Fruit fly (Drosophila melanogaster): Measurements from ENCODE around the gene Dhpr.

Dhpr gene

DNA sequence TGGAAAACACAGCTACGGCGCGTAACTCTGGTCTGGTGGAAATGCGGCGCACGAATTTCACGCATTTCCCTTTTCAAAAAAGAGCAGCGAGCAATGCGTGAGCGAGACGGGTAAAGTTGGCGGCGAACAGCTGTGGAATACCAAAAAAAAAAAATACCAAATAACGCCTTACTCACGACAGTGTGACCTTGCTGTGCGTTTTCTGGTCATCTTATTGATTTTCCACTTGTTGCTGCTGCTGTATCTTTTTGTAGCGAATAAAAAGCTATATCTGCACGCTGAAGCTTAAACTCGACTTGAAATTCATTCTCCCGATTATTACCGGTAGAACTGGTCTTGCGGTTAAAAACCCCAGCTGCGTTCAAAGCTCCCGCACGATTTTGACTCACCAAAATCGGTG lies at the start of gene Dhpr, which contains the start of gene bol:
Dhpr (plus strand) TSS at position 212 of the 400 bp plus-strand sequence.
bol (minus strand) TSS at position 57 of the 400 bp plus-strand sequence.
- TF ChIP-seq EcR (GFP tag; optimal IDR thresholded peaks at IDR 0.05) = peak; percentile 65
- no peak for TF ChIP-seq CG15710 (tag; optimal IDR thresholded peaks at IDR 0.05)
- peak; percentile 37; the same call in 1 of the 2 replicates for TF ChIP-seq Ets98B (GFP tag; IDR thresholded peaks at IDR 0.05)
- TF ChIP-seq D1 (tag; optimal IDR thresholded peaks at IDR 0.05) = no peak
- TF ChIP-seq CG17806 (tag; optimal IDR thresholded peaks at IDR 0.05) = no peak
- no peak for TF ChIP-seq CG8159 (tag; optimal IDR thresholded peaks at IDR 0.05)
- TF ChIP-seq Snoo (tag; optimal IDR thresholded peaks at IDR 0.05) = no peak
- peak; percentile 78 for TF ChIP-seq CG12605 (GFP tag; IDR thresholded peaks at IDR 0.05)
- TF ChIP-seq CG8301 (tag; optimal IDR thresholded peaks at IDR 0.05) = no peak
- TF ChIP-seq CG13204 (GFP tag; optimal IDR thresholded peaks at IDR 0.05) = no peak

dm6 chr3L:9092356-9093103 lies 41.8 kb upstream of the Dhpr start, which contains the start of gene CG32032:
CG32032 (plus strand) TSS chr3L:9093053.
- TF ChIP-seq CG15710 (tag; optimal IDR thresholded peaks at IDR 0.05) (peak; percentile 42), gl (tag; optimal IDR thresholded peaks at IDR 0.05) (no peak), CG32121 (GFP tag; IDR thresholded peaks at IDR 0.05) (peak; percentile 44; the same call in 1 of the 2 replicates), CG12605 (GFP tag; IDR thresholded peaks at IDR 0.05) (no peak), CG8159 (tag; optimal IDR thresholded peaks at IDR 0.05) (peak; percentile 61), CG8301 (tag; optimal IDR thresholded peaks at IDR 0.05) (no peak), CG17806 (tag; optimal IDR thresholded peaks at IDR 0.05) (no peak)

DNA sequence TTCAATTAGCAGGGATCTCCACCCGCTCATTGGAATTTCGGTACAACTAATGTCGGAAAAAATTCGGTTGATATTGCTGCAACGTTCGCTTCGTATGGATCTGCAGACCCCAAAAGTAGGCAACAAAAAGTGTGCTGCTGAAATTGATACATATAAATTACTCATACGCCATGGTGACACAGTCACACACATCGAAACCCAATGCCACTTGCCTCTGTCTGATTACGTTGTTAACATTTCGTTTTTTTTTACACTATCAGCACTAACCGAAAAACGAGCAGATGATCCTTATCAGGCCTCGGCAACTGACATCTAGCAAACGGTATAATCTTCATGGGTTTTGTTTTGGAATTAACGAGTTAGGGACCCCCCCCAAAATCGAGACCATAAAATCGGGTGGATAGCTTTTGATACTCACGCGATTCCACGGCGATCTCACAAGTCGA lies 39.4 kb upstream of the Dhpr start:
- TF ChIP-seq CG4496 (GFP tag; IDR thresholded peaks at IDR 0.05) = no peak
- TF ChIP-seq CG12605 (GFP tag; IDR thresholded peaks at IDR 0.05) = no peak
- no peak for TF ChIP-seq CG32121 (GFP tag; IDR thresholded peaks at IDR 0.05)
- no peak for TF ChIP-seq CG9948 (tag; optimal IDR thresholded peaks at IDR 0.05)
- no peak for TF ChIP-seq CG13204 (GFP tag; optimal IDR thresholded peaks at IDR 0.05)
- TF ChIP-seq Pif1A (GFP tag; optimal IDR thresholded peaks at IDR 0.05) = no peak
- no peak for TF ChIP-seq rn (GFP tag; IDR thresholded peaks at IDR 0.05)
- no peak for TF ChIP-seq CG8301 (tag; optimal IDR thresholded peaks at IDR 0.05)
- no peak for TF ChIP-seq CG34367 (tag; optimal IDR thresholded peaks at IDR 0.05)
- TF ChIP-seq Pif1B (GFP tag; optimal IDR thresholded peaks at IDR 0.05) = no peak
- no peak for TF ChIP-seq CG17806 (tag; optimal IDR thresholded peaks at IDR 0.05)
- no peak for TF ChIP-seq D1 (tag; optimal IDR thresholded peaks at IDR 0.05)
- TF ChIP-seq Ets98B (GFP tag; IDR thresholded peaks at IDR 0.05) = no peak
- TF ChIP-seq CG10348 (GFP tag; IDR thresholded peaks at IDR 0.05) = no peak
- TF ChIP-seq gl (tag; optimal IDR thresholded peaks at IDR 0.05) = no peak
- no peak for TF ChIP-seq Snoo (tag; optimal IDR thresholded peaks at IDR 0.05)
- no peak for TF ChIP-seq CG8159 (tag; optimal IDR thresholded peaks at IDR 0.05)
- TF ChIP-seq EcR (GFP tag; optimal IDR thresholded peaks at IDR 0.05) = no peak

DNA sequence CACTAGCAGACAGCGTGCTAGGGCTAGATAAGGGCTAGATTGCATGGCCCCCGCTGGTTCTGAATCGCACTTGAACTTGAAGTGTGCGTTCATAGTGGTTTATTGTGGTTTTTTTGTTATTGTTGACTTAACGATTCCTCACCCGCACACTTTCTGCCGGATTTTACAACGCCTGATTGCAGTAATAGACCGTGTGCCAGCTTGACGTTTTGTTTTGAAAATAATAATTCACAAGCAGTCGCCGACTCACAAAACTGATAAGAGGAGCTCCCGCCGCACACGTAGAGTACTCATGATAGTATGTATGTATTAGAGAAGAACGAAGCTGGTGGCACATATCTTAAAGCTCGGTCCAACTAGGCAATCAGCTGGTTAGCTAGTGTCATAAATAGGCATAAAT lies 38.7 kb upstream of the Dhpr start:
- TF ChIP-seq rn (GFP tag; IDR thresholded peaks at IDR 0.05) (no peak), CG10348 (GFP tag; IDR thresholded peaks at IDR 0.05) (no peak), Ets98B (GFP tag; IDR thresholded peaks at IDR 0.05) (no peak), CG8159 (tag; optimal IDR thresholded peaks at IDR 0.05) (no peak), CG4496 (GFP tag; IDR thresholded peaks at IDR 0.05) (no peak), gl (tag; optimal IDR thresholded peaks at IDR 0.05) (no peak), EcR (GFP tag; optimal IDR thresholded peaks at IDR 0.05) (no peak), D1 (tag; optimal IDR thresholded peaks at IDR 0.05) (no peak), CG8301 (tag; optimal IDR thresholded peaks at IDR 0.05) (no peak), Pif1A (GFP tag; optimal IDR thresholded peaks at IDR 0.05) (no peak), CG15710 (tag; optimal IDR thresholded peaks at IDR 0.05) (no peak), CG14655 (GFP tag; optimal IDR thresholded peaks at IDR 0.05) (no peak), fd96Ca (GFP tag; IDR thresholded peaks at IDR 0.05) (no peak), Snoo (tag; optimal IDR thresholded peaks at IDR 0.05) (no peak), CG12605 (GFP tag; IDR thresholded peaks at IDR 0.05) (no peak), CG13204 (GFP tag; optimal IDR thresholded peaks at IDR 0.05) (no peak), CG34367 (tag; optimal IDR thresholded peaks at IDR 0.05) (no peak), CG9948 (tag; optimal IDR thresholded peaks at IDR 0.05) (no peak), CG17806 (tag; optimal IDR thresholded peaks at IDR 0.05) (no peak)

- TF ChIP-seq CG12605 (GFP tag; IDR thresholded peaks at IDR 0.05) = no peak
- no peak for TF ChIP-seq gl (tag; optimal IDR thresholded peaks at IDR 0.05)
- TF ChIP-seq fd96Ca (GFP tag; IDR thresholded peaks at IDR 0.05) = no peak
- no peak for TF ChIP-seq CG34367 (tag; optimal IDR thresholded peaks at IDR 0.05)
- TF ChIP-seq Pif1A (GFP tag; optimal IDR thresholded peaks at IDR 0.05) = no peak
- no peak for TF ChIP-seq CG15710 (tag; optimal IDR thresholded peaks at IDR 0.05)
- TF ChIP-seq CG8159 (tag; optimal IDR thresholded peaks at IDR 0.05) = no peak
- no peak for TF ChIP-seq CG10348 (GFP tag; IDR thresholded peaks at IDR 0.05)
- TF ChIP-seq CG17806 (tag; optimal IDR thresholded peaks at IDR 0.05) = no peak
- TF ChIP-seq CG4496 (GFP tag; IDR thresholded peaks at IDR 0.05) = no peak
- no peak for TF ChIP-seq Snoo (tag; optimal IDR thresholded peaks at IDR 0.05)
- TF ChIP-seq CG8301 (tag; optimal IDR thresholded peaks at IDR 0.05) = no peak
- no peak for TF ChIP-seq CG13204 (GFP tag; optimal IDR thresholded peaks at IDR 0.05)
- TF ChIP-seq rn (GFP tag; IDR thresholded peaks at IDR 0.05) = no peak
- TF ChIP-seq Ets98B (GFP tag; IDR thresholded peaks at IDR 0.05) = no peak
- TF ChIP-seq D1 (tag; optimal IDR thresholded peaks at IDR 0.05) = no peak
Observed at dm6 chr3L:9096648-9097047, 37.7 kb upstream of the Dhpr start, which contains the start of gene CG13315. CG13315 (plus strand) TSS chr3L:9096877.
